Worm (Caenorhabditis elegans): ENCODE measurements around the gene sru-21.

DNA sequence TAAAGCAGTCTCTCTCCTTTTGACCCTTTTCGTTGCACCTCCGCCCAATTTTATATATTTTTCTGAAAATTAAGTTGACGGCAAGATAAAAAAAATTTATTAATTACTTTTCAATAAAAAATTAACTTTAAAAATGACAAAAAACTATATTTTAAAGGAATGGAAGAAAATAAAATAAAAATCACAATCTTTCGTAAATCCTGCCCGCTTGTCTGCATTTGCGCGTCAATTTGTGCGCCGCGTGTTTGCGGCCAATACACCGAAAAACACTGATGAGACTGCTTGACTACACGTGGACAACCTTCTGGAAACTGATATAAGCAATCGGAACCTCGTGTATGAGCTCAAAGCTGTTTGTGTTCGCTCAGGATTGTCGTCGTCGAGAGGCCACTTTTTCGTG is 10.4 kb downstream of the sru-21 start, which contains the start of gene C08F11.7:
- TF ChIP-seq unc-62 (GFP tag; optimal IDR thresholded peaks at IDR 0.05) (no peak), nhr-237 (tag; optimal IDR thresholded peaks at IDR 0.05) (no peak), nhr-12 (tag; optimal IDR thresholded peaks at IDR 0.05) (no peak), unc-39 (tag; optimal IDR thresholded peaks at IDR 0.05) (no peak), mep-1 (tag; optimal IDR thresholded peaks at IDR 0.05) (no peak), zip-8 (tag; optimal IDR thresholded peaks at IDR 0.05) (no peak), ztf-11 (tag; optimal IDR thresholded peaks at IDR 0.05) (no peak)
